Worm (Caenorhabditis elegans) whole organism, L3 larva: ENCODE data around the gene Y48E1B.3.

Experiments
- aly-2 ChIP-seq: fragments of 150-350 bp; optimal IDR thresholded peaks from 2 replicates; lab custom pipeline; 2014; ENCODE audit warnings: missing biosample characterization, missing genetic modification characterization
- ama-1 ChIP-seq: fragments of 150-350 bp; optimal IDR thresholded peaks from 2 replicates; lab custom pipeline; 2018
- ceh-16 ChIP-seq: sonication (generic microtip); optimal IDR thresholded peaks from 2 replicates; lab custom pipeline; 2017; ENCODE audit warnings: missing biosample characterization, missing genetic modification characterization
- ceh-28 ChIP-seq: fragments of 150-350 bp; optimal IDR thresholded peaks from 2 replicates; lab custom pipeline; 2014; ENCODE audit warnings: missing biosample characterization, missing genetic modification reagents, missing genetic modification characterization
- ceh-9 ChIP-seq: sonication (generic microtip); optimal IDR thresholded peaks from 2 replicates; lab custom pipeline; 2018; ENCODE audit warnings: missing biosample characterization, missing genetic modification characterization
- daf-12 ChIP-seq: fragments of 150-350 bp; optimal IDR thresholded peaks from 2 replicates; lab custom pipeline; 2014; ENCODE audit warnings: missing biosample characterization, missing genetic modification reagents, missing genetic modification characterization
- egl-5 ChIP-seq: fragments of 150-350 bp; optimal IDR thresholded peaks from 2 replicates; lab custom pipeline; 2017; ENCODE audit warnings: missing biosample characterization, missing genetic modification reagents, missing genetic modification characterization, inconsistent platforms
- elt-1 ChIP-seq: fragments of 150-350 bp; optimal IDR thresholded peaks from 2 replicates; lab custom pipeline; 2014; ENCODE audit warnings: missing biosample characterization, missing genetic modification characterization
- elt-2 ChIP-seq: sonication (generic microtip); optimal IDR thresholded peaks from 2 replicates; lab custom pipeline; 2016; ENCODE audit warnings: missing genetic modification reagents, mild to moderate bottlenecking, missing genetic modification characterization, missing compliant biosample characterization
- elt-3 ChIP-seq, 3 experiments: fragments of 150-350 bp in 1 of 3; sonication (generic microtip) in 2 of 3; optimal IDR thresholded peaks; 2 replicates in 2 of 3; 4 replicates in 1 of 3; lab custom pipeline; 2014 to 2017; ENCODE audit warnings: missing biosample characterization in 3 of 3, missing genetic modification characterization in 3 of 3
- eor-1 ChIP-seq, 2 experiments: fragments of 150-350 bp; optimal IDR thresholded peaks; 2 replicates each; lab custom pipeline; 2014 to 2018; ENCODE audit warnings: missing biosample characterization in 2 of 2, missing genetic modification characterization in 2 of 2
- fkh-2 ChIP-seq: fragments of 150-350 bp; optimal IDR thresholded peaks from 2 replicates; lab custom pipeline; 2014; ENCODE audit warnings: missing biosample characterization, missing genetic modification reagents, missing genetic modification characterization
- hmg-11 ChIP-seq: sonication (generic microtip); optimal IDR thresholded peaks from 2 replicates; lab custom pipeline; 2016; ENCODE audit warnings: missing genetic modification characterization, missing compliant biosample characterization
- lin-15B ChIP-seq: fragments of 150-350 bp; optimal IDR thresholded peaks from 2 replicates; lab custom pipeline; 2014; ENCODE audit warnings: missing biosample characterization, missing genetic modification characterization
- lsy-12 ChIP-seq: sonication (generic microtip); optimal IDR thresholded peaks from 2 replicates; lab custom pipeline; 2016; ENCODE audit warnings: mild to moderate bottlenecking, missing genetic modification characterization, missing compliant biosample characterization
- nfya-1 ChIP-seq: sonication (generic microtip); optimal IDR thresholded peaks from 2 replicates; lab custom pipeline; 2017; ENCODE audit warnings: missing genetic modification characterization, mild to moderate bottlenecking, missing compliant biosample characterization, antibody characterized with exemption, moderate library complexity; ENCODE audit not compliant: insufficient read depth
- nhr-11 ChIP-seq: fragments of 150-350 bp; optimal IDR thresholded peaks from 2 replicates; lab custom pipeline; 2014; ENCODE audit warnings: missing biosample characterization, missing genetic modification characterization
- nhr-23 ChIP-seq: fragments of 150-350 bp; optimal IDR thresholded peaks from 2 replicates; lab custom pipeline; 2014; ENCODE audit warnings: missing biosample characterization, missing genetic modification reagents, missing genetic modification characterization
- nhr-25 ChIP-seq: sonication (generic microtip); optimal IDR thresholded peaks from 2 replicates; lab custom pipeline; 2017; ENCODE audit warnings: missing biosample characterization, missing genetic modification characterization
- nhr-28 ChIP-seq: fragments of 150-350 bp; optimal IDR thresholded peaks from 2 replicates; lab custom pipeline; 2014; ENCODE audit warnings: missing biosample characterization, missing genetic modification characterization
- nhr-67 ChIP-seq: fragments of 150-350 bp; optimal IDR thresholded peaks from 2 replicates; lab custom pipeline; 2014; ENCODE audit warnings: missing biosample characterization, missing genetic modification characterization
- pqm-1 ChIP-seq: fragments of 150-350 bp; optimal IDR thresholded peaks from 2 replicates; lab custom pipeline; 2017; ENCODE audit warnings: missing biosample characterization, missing genetic modification characterization, inconsistent platforms
- sea-2 ChIP-seq: fragments of 150-350 bp; sonication (generic microtip); optimal IDR thresholded peaks from 4 replicates; lab custom pipeline; 2014; ENCODE audit warnings: missing biosample characterization, missing genetic modification reagents, missing genetic modification characterization
- skn-1 ChIP-seq: fragments of 150-350 bp; optimal IDR thresholded peaks from 2 replicates; lab custom pipeline; 2014; ENCODE audit warnings: missing biosample characterization, missing genetic modification characterization
- snpc-4 ChIP-seq: fragments of 150-350 bp; optimal IDR thresholded peaks from 2 replicates; lab custom pipeline; 2014; ENCODE audit warnings: missing biosample characterization, missing genetic modification characterization
- unc-39 ChIP-seq: sonication (generic microtip); optimal IDR thresholded peaks from 4 replicates; lab custom pipeline; 2017; ENCODE audit warnings: missing biosample characterization, missing genetic modification characterization
- unc-62 ChIP-seq: fragments of 150-350 bp; sonication (generic microtip); optimal IDR thresholded peaks from 4 replicates; lab custom pipeline; 2014; ENCODE audit warnings: missing biosample characterization, missing genetic modification reagents, missing genetic modification characterization
- zag-1 ChIP-seq: fragments of 150-350 bp; optimal IDR thresholded peaks from 2 replicates; lab custom pipeline; 2014; ENCODE audit warnings: missing biosample characterization, missing genetic modification characterization
- ztf-11 ChIP-seq: fragments of 150-350 bp; optimal IDR thresholded peaks from 2 replicates; lab custom pipeline; 2014; ENCODE audit warnings: missing biosample characterization, missing genetic modification characterization

Gene Y48E1B.3

DNA sequence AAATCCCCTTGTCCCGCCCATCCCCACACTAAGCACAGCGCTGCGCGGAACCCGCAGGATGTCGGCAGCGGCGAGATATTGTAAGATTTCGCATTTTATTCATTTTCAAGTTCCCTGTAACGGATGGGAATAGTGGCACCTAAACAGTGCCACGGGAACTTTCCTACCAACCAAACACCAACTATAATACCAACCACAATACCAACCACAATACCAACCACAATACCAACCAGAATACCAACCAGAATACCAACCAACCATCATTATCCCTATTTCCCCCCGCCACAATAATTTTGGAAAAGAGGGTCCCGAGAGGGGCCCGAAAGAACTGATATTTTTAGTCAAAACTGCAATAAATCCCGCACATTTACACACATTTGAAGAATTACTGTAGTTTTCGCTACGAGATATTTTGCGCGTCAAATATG lies 45.8 kb downstream of the Y48E1B.3 start:
- no peak for TF ChIP-seq aly-2 (tag; lab: Kevin White, UChicago)
- peak; percentile 89 for TF ChIP-seq snpc-4 (tag; lab: Kevin White, UChicago)
- TF ChIP-seq nhr-11 (tag; lab: Kevin White, UChicago), result no peak
- TF ChIP-seq sea-2 (GFP tag; lab: Kevin White, UChicago), result no peak
- no peak for TF ChIP-seq ceh-9 (tag; lab: Kevin White, UChicago)
- no peak for TF ChIP-seq ceh-16 (tag; lab: Kevin White, UChicago)
- TF ChIP-seq nhr-25 (tag; lab: Kevin White, UChicago), result no peak
- TF ChIP-seq nhr-67, result no peak
- TF ChIP-seq lin-15B, result no peak
- TF ChIP-seq ztf-11 (tag; lab: Kevin White, UChicago), result no peak
- TF ChIP-seq ama-1 (lab: Kevin White, UChicago), result peak; percentile 77
- TF ChIP-seq nhr-23 (tag; lab: Kevin White, UChicago), result no peak

DNA sequence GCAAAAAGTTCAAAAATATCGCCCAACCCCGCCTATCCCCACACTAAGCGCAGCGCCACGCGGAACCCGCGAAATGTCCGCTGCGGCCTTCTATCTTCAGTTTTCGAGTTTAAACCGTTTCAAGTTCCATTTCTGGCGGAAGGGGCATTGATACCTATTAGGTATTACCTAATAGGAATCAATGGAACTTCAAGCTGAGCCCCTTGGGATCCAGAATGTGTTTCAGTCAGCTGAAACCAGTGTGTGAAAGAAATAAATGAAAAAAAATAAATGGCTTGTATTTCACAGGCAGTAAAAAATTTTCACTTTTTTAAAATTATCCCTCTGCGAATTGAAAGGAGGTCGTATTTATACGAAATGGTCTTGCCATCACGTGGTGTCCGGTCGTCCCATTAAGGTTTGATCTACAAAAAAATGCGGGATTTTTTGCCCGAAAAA lies 46.6 kb downstream of the Y48E1B.3 start:
- TF ChIP-seq elt-3 (tag; optimal IDR thresholded peaks at IDR 0.05; lab: Kevin White, UChicago) (peak in 1 of 3 experiments; percentile 21), snpc-4 (tag; lab: Kevin White, UChicago) (peak; percentile 92), ceh-28 (tag; lab: Kevin White, UChicago) (no peak), ama-1 (lab: Kevin White, UChicago) (no peak)

DNA sequence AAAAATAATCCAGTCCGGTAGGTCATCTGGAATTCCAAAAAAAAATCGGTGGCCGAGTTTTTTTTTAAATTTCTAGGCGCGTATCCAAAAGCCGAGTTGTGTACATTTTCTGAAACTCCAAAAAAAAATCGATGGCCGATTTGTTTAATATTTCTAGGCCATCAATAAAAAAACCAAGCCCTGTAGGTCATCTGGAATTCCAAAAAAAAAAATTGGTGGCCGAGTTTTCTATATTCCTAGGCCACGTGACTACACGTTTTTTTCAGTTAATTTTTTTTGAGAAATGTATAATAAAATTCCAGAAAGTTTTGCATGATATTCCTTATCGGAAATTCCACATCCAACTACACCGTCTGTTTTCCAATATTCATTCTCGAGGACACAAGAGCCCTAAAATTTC lies 50.2 kb downstream of the Y48E1B.3 start, which contains the start of gene sre-45:
Gene sre-45, plus strand, starts transcription at position 301 of the 400 bp plus-strand sequence.
- TF ChIP-seq zag-1, result no peak
- no peak for TF ChIP-seq nhr-23 (tag; lab: Kevin White, UChicago)
- no peak for TF ChIP-seq ama-1 (lab: Kevin White, UChicago)
- no peak for TF ChIP-seq snpc-4 (tag; lab: Kevin White, UChicago)
- no peak for TF ChIP-seq egl-5 (tag; lab: Kevin White, UChicago)
- no peak for TF ChIP-seq eor-1 (tag; optimal IDR thresholded peaks at IDR 0.05; lab: Kevin White, UChicago)
- no peak for TF ChIP-seq ceh-28 (tag; lab: Kevin White, UChicago)
- no peak for TF ChIP-seq nhr-67
- no peak for TF ChIP-seq sea-2 (GFP tag; lab: Kevin White, UChicago)
- no peak for TF ChIP-seq daf-12
- TF ChIP-seq elt-2 (tag; lab: Kevin White, UChicago), result no peak
- TF ChIP-seq, all 47 proteins: peak for 0

DNA sequence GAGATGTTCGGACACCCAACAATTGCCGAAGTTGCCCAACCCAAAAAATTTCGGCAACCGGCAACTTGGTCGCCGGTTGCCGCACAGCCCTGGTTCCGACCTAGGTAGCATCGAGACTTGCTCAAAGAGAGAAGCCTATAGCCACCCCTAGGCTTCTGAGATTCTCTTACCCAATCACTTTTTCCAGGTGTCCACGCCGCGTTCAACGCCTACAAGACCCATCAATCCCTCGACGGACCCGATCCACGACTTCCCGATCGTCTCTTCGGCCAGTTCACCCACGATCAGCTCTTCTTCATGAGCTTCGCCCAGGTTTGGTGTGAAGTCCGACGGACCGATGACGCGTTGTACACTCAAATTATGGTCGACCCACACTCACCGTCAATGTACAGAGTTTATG lies 52.0 kb downstream of the Y48E1B.3 start:
- no peak for TF ChIP-seq nfya-1 (tag; lab: Kevin White, UChicago)
- no peak for TF ChIP-seq ztf-11 (tag; lab: Kevin White, UChicago)
- no peak for TF ChIP-seq hmg-11 (tag; lab: Kevin White, UChicago)
- no peak for TF ChIP-seq nhr-28 (tag; lab: Kevin White, UChicago)
- TF ChIP-seq unc-39 (tag; lab: Kevin White, UChicago), result no peak
- TF ChIP-seq zag-1, result no peak
- no peak for TF ChIP-seq skn-1 (tag; lab: Kevin White, UChicago)
- TF ChIP-seq lin-15B, result no peak
- no peak for TF ChIP-seq nhr-67
- TF ChIP-seq pqm-1 (tag; lab: Kevin White, UChicago), result no peak
- TF ChIP-seq nhr-25 (tag; lab: Kevin White, UChicago), result no peak
- TF ChIP-seq ama-1 (lab: Kevin White, UChicago), result no peak
- no peak for TF ChIP-seq unc-62 (GFP tag; lab: Kevin White, UChicago)

DNA sequence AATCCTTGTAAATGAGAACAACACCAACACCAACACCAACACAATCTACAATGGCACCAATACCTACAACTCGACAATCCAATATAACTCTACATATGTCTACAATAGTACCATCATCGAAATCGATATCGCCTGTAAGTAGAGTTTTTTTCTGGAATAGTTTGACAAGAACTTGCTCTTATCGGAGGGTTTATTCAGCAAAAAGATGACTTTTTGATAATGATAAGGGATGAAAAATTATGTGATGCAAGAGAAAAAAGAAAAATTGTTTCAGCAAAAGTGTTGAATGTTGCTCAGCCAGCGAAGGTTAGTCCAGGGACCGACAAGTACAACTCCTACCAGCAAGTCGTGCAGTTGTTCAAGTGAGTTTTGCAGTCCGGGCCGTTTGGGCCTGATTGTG lies 59.2 kb downstream of the Y48E1B.3 start:
- TF ChIP-seq elt-1 (tag; lab: Kevin White, UChicago) (no peak), elt-2 (tag; lab: Kevin White, UChicago) (peak; percentile 56), pqm-1 (tag; lab: Kevin White, UChicago) (peak; percentile 1)

DNA sequence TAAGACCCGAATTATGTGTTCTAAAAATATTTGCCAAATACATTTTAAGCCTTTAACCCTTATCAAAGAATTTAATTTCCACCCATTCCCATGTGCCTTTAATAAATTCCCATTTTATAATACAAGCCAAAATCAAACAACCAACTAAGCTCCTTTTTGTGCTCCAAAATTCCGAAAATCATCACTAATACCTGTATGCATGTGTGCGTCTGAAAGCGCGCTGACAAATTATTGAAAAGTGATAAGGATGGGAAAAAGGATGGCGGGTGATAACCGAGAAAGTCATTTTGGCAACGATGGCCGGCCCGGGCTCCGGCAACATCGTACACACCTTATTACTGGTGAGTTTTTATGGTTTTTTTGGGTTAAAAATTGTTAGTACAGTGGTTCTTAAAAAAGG lies 60.2 kb downstream of the Y48E1B.3 start, which contains the start of gene nep-17:
Gene nep-17, plus strand, starts transcription at position 285 of the 400 bp plus-strand sequence.
- TF ChIP-seq daf-12, result no peak
- TF ChIP-seq lsy-12, result no peak
- TF ChIP-seq pqm-1 (tag; lab: Kevin White, UChicago), result peak; percentile 80
- no peak for TF ChIP-seq aly-2 (tag; lab: Kevin White, UChicago)
- TF ChIP-seq fkh-2 (tag; lab: Kevin White, UChicago), result no peak
- peak; percentile 82 for TF ChIP-seq elt-2 (tag; lab: Kevin White, UChicago)
- no peak for TF ChIP-seq nhr-23 (tag; lab: Kevin White, UChicago)
- TF ChIP-seq skn-1 (tag; lab: Kevin White, UChicago), result peak; percentile 66
